Worm (Caenorhabditis elegans) whole organism, young adult: ENCODE measurements around the gene F41C3.11.

ENCODE experiments used
- B0035.1 ChIP-seq: sonication (generic microtip); optimal IDR thresholded peaks from 2 replicates; lab custom pipeline; 2016; ENCODE audit warnings: missing genetic modification characterization, mild to moderate bottlenecking, missing compliant biosample characterization, missing genotype, missing genetic modification reagents
- B0261.1 ChIP-seq: sonication (generic microtip); optimal IDR thresholded peaks from 2 replicates; lab custom pipeline; 2016; ENCODE audit warnings: mild to moderate bottlenecking, missing genetic modification characterization, moderate library complexity, missing compliant biosample characterization
- B0336.3 ChIP-seq: fragments of 200-800 bp; sonication (Bioruptor generic); IDR thresholded peaks from 2 replicates; pipeline ENCODE4 v1.3.6; 2022; ENCODE audit warnings: missing genetic modification characterization, missing compliant biosample characterization
- C17E4.6 ChIP-seq: fragments of 200-800 bp; sonication (Bioruptor generic); IDR thresholded peaks from 2 replicates; pipeline ENCODE4 v1.3.6; 2022; ENCODE audit warnings: missing genetic modification reagents, missing genetic modification characterization, missing compliant biosample characterization
- D2030.7 ChIP-seq: fragments of 200-800 bp; sonication (Bioruptor generic); IDR thresholded peaks from 2 replicates; pipeline ENCODE4 v1.3.6; 2022; ENCODE audit warnings: missing genetic modification reagents, missing genetic modification characterization, missing compliant biosample characterization
- F10E7.11 ChIP-seq: sonication (generic microtip); optimal IDR thresholded peaks from 2 replicates; lab custom pipeline; 2017; ENCODE audit warnings: mild to moderate bottlenecking, missing genetic modification characterization, moderate library complexity, missing compliant biosample characterization
- F33H1.4 ChIP-seq: fragments of 200-800 bp; sonication (Bioruptor generic); IDR thresholded peaks from 2 replicates; pipeline ENCODE4 v1.3.6; 2022; ENCODE audit warnings: missing genetic modification reagents, missing genetic modification characterization, missing compliant biosample characterization
- F37B4.10 ChIP-seq: fragments of 200-800 bp; sonication (Bioruptor generic); IDR thresholded peaks from 2 replicates; pipeline ENCODE4 v1.3.6; 2022; ENCODE audit warnings: missing genetic modification characterization, missing compliant biosample characterization
- F55B11.4 ChIP-seq: sonication (generic microtip); optimal IDR thresholded peaks from 2 replicates; lab custom pipeline; 2016; ENCODE audit warnings: missing compliant biosample characterization, missing genetic modification characterization, borderline replicate concordance; ENCODE audit not compliant: insufficient read depth
- Y53F4B.3 ChIP-seq: fragments of 200-800 bp; sonication (Bioruptor generic); IDR thresholded peaks from 2 replicates; pipeline ENCODE4 v1.3.6; 2022; ENCODE audit warnings: missing genetic modification reagents, missing genetic modification characterization, missing compliant biosample characterization
- Y53G8AR.9 ChIP-seq: fragments of 200-800 bp; sonication (Bioruptor generic); conservative IDR thresholded peaks from 2 replicates; pipeline ENCODE4 v1.3.6; 2022; ENCODE audit warnings: missing genetic modification reagents, missing genetic modification characterization, missing compliant biosample characterization
- Y56A3A.18 ChIP-seq: fragments of 200-800 bp; sonication (Bioruptor generic); IDR thresholded peaks from 2 replicates; pipeline ENCODE4 v1.3.6; 2022; ENCODE audit warnings: missing genetic modification reagents, missing genetic modification characterization, missing compliant biosample characterization
- ama-1 ChIP-seq, 3 experiments: fragments of 150-350 bp in 1 of 3; sonication (generic microtip) in 2 of 3; optimal IDR thresholded peaks; 2 replicates each; lab custom pipeline; 2014 to 2018; ENCODE audit warnings: missing biosample characterization in 2 of 3, missing genetic modification characterization in 2 of 3, missing genetic modification reagents in 2 of 3
- attf-3 ChIP-seq: fragments of 200-800 bp; sonication (Bioruptor generic); conservative IDR thresholded peaks from 2 replicates; pipeline ENCODE4 v1.3.6; 2022; ENCODE audit warnings: missing genetic modification reagents, missing genetic modification characterization, missing compliant biosample characterization
- cebp-1 ChIP-seq, 2 experiments: fragments of 200-800 bp in 1 of 2; sonication (Bioruptor generic) in 1 of 2; sonication (generic microtip) in 1 of 2; IDR thresholded peaks in 1 of 2; optimal IDR thresholded peaks in 1 of 2; 2 replicates each; pipeline versions ENCODE4 v1.3.6 to Lab custom; 2017 to 2022; ENCODE audit warnings: missing compliant biosample characterization in 2 of 2, missing genetic modification characterization in 2 of 2, mild to moderate bottlenecking in 1 of 2, missing genetic modification reagents in 1 of 2, moderate library complexity in 1 of 2
- egl-44 ChIP-seq: fragments of 200-800 bp; sonication (Bioruptor generic); IDR thresholded peaks from 2 replicates; pipeline ENCODE4 v1.3.6; 2022; ENCODE audit warnings: missing genetic modification reagents, missing genetic modification characterization, missing compliant biosample characterization
- ekl-4 ChIP-seq: fragments of 200-800 bp; sonication (Bioruptor generic); IDR thresholded peaks from 2 replicates; pipeline ENCODE4 v1.3.6; 2022; ENCODE audit warnings: missing genetic modification reagents, missing genetic modification characterization, missing compliant biosample characterization
- fkh-3 ChIP-seq: sonication (generic microtip); optimal IDR thresholded peaks from 2 replicates; lab custom pipeline; 2016; ENCODE audit warnings: mild to moderate bottlenecking, missing genetic modification characterization, missing compliant biosample characterization
- let-526 ChIP-seq: fragments of 200-800 bp; sonication (Bioruptor generic); IDR thresholded peaks from 2 replicates; pipeline ENCODE4 v1.3.6; 2022; ENCODE audit warnings: missing genetic modification reagents, missing genetic modification characterization, missing compliant biosample characterization
- let-607 ChIP-seq, 2 experiments: fragments of 200-800 bp in 1 of 2; sonication (Bioruptor generic) in 1 of 2; sonication (generic microtip) in 1 of 2; optimal IDR thresholded peaks; 2 replicates each; lab custom pipeline; 2016 to 2018; ENCODE audit warnings: mild to moderate bottlenecking in 2 of 2, missing compliant biosample characterization in 2 of 2, missing genetic modification characterization in 2 of 2, moderate library complexity in 2 of 2, missing genotype in 1 of 2
- lin-26 ChIP-seq: fragments of 200-800 bp; sonication (Bioruptor generic); IDR thresholded peaks from 2 replicates; pipeline ENCODE4 v1.3.6; 2022; ENCODE audit warnings: missing genetic modification reagents, missing genetic modification characterization, missing compliant biosample characterization
- lin-40 ChIP-seq: sonication (generic microtip); optimal IDR thresholded peaks from 2 replicates; lab custom pipeline; 2016; ENCODE audit warnings: missing genetic modification characterization, mild to moderate bottlenecking, missing compliant biosample characterization, missing genotype, missing genetic modification reagents
- lin-54 ChIP-seq: fragments of 200-800 bp; sonication (Bioruptor generic); optimal IDR thresholded peaks from 2 replicates; lab custom pipeline; 2018; ENCODE audit warnings: mild to moderate bottlenecking, missing genetic modification characterization, missing compliant biosample characterization
- mel-28 ChIP-seq: sonication (generic microtip); optimal IDR thresholded peaks from 2 replicates; lab custom pipeline; 2016; ENCODE audit warnings: borderline replicate concordance, mild to moderate bottlenecking, missing genetic modification characterization, missing compliant biosample characterization
- nfya-1 ChIP-seq: sonication (generic microtip); optimal IDR thresholded peaks from 2 replicates; lab custom pipeline; 2017; ENCODE audit warnings: antibody characterized with exemption, missing compliant biosample characterization, missing genetic modification characterization, borderline replicate concordance; ENCODE audit not compliant: insufficient read depth
- nfya-2 ChIP-seq: fragments of 200-800 bp; sonication (Bioruptor generic); IDR thresholded peaks from 2 replicates; pipeline ENCODE4 v1.3.6; 2022; ENCODE audit warnings: missing genetic modification reagents, missing genetic modification characterization, missing compliant biosample characterization
- nhr-120 ChIP-seq: fragments of 200-800 bp; sonication (Bioruptor generic); IDR thresholded peaks from 2 replicates; pipeline ENCODE4 v1.3.6; 2022; ENCODE audit warnings: missing genetic modification characterization, missing compliant biosample characterization
- pbrm-1 ChIP-seq: fragments of 200-800 bp; sonication (Bioruptor generic); IDR thresholded peaks from 2 replicates; pipeline ENCODE4 v1.3.6; 2022; ENCODE audit warnings: missing genetic modification reagents, missing genetic modification characterization, missing compliant biosample characterization
- rcor-1 ChIP-seq: fragments of 200-800 bp; sonication (Bioruptor generic); IDR thresholded peaks from 2 replicates; pipeline ENCODE4 v1.3.6; 2022; ENCODE audit warnings: missing genetic modification reagents, missing genetic modification characterization, missing compliant biosample characterization
- snpc-1.1 ChIP-seq: sonication (generic microtip); optimal IDR thresholded peaks from 2 replicates; lab custom pipeline; 2017; ENCODE audit warnings: missing genetic modification characterization, mild to moderate bottlenecking, missing compliant biosample characterization, antibody characterized with exemption, moderate library complexity, missing genotype, missing genetic modification reagents; ENCODE audit not compliant: insufficient read depth
- somi-1 ChIP-seq: fragments of 200-800 bp; sonication (Bioruptor generic); optimal IDR thresholded peaks from 2 replicates; lab custom pipeline; 2018; ENCODE audit warnings: mild to moderate bottlenecking, missing genetic modification characterization, missing compliant biosample characterization
- tbp1 ChIP-seq: fragments of 200-800 bp; sonication (Bioruptor generic); optimal IDR thresholded peaks from 2 replicates; lab custom pipeline; 2018; ENCODE audit warnings: mild to moderate bottlenecking, missing genetic modification characterization, missing compliant biosample characterization
- zfh-2 ChIP-seq: fragments of 200-800 bp; sonication (Bioruptor generic); conservative IDR thresholded peaks from 2 replicates; pipeline ENCODE4 v1.3.6; 2022; ENCODE audit warnings: missing genetic modification reagents, missing genetic modification characterization, missing compliant biosample characterization
- ztf-22 ChIP-seq: fragments of 200-800 bp; sonication (Bioruptor generic); optimal IDR thresholded peaks from 2 replicates; lab custom pipeline; 2018; ENCODE audit warnings: mild to moderate bottlenecking, missing genetic modification characterization, moderate library complexity, missing compliant biosample characterization
- ztf-26 ChIP-seq: sonication (generic microtip); optimal IDR thresholded peaks from 2 replicates; lab custom pipeline; 2017; ENCODE audit warnings: missing genetic modification characterization, missing compliant biosample characterization
- ztf-28 ChIP-seq: fragments of 200-800 bp; sonication (Bioruptor generic); IDR thresholded peaks from 2 replicates; pipeline ENCODE4 v1.3.6; 2022; ENCODE audit warnings: missing genetic modification reagents, missing genetic modification characterization, missing compliant biosample characterization
- ztf-3 ChIP-seq: fragments of 200-800 bp; sonication (Bioruptor generic); optimal IDR thresholded peaks from 2 replicates; lab custom pipeline; 2018; ENCODE audit warnings: mild to moderate bottlenecking, missing genetic modification characterization, missing compliant biosample characterization

Gene F41C3.11

ce11 chrII:4747697-4748096 is 13.9 kb upstream of the F41C3.11 start:
- TF ChIP-seq mel-28 (tag; lab: Kevin White, UChicago) (no peak), let-526 (GFP tag; lab: Robert Waterston, UW) (no peak), lin-26 (GFP tag; lab: Robert Waterston, UW) (no peak), snpc-1.1 (tag; lab: Kevin White, UChicago) (no peak), nhr-120 (GFP tag; lab: Robert Waterston, UW) (no peak), pbrm-1 (no peak), B0261.1 (tag; lab: Kevin White, UChicago) (no peak), fkh-3 (tag; lab: Kevin White, UChicago) (no peak), F33H1.4 (GFP tag; lab: Robert Waterston, UW) (no peak), B0035.1 (tag; lab: Kevin White, UChicago) (no peak), zfh-2 (no peak), ekl-4 (GFP tag; lab: Robert Waterston, UW) (no peak), ama-1 (optimal IDR thresholded peaks at IDR 0.05; lab: Kevin White, UChicago) (no peak), ama-1 (GFP tag; optimal IDR thresholded peaks at IDR 0.05; lab: Kevin White, UChicago) (no peak), Y56A3A.18 (GFP tag; lab: Robert Waterston, UW) (no peak), somi-1 (GFP tag; lab: Kevin White, UChicago) (no peak), ztf-3 (GFP tag; lab: Kevin White, UChicago) (no peak), nfya-1 (tag; lab: Kevin White, UChicago) (no peak), ztf-28 (GFP tag; lab: Robert Waterston, UW) (no peak), D2030.7 (GFP tag; lab: Robert Waterston, UW) (no peak), nfya-2 (GFP tag; lab: Robert Waterston, UW) (no peak)

- TF ChIP-seq egl-44 (GFP tag; lab: Robert Waterston, UW) (no peak), D2030.7 (GFP tag; lab: Robert Waterston, UW) (no peak), rcor-1 (no peak), somi-1 (GFP tag; lab: Kevin White, UChicago) (no peak), attf-3 (GFP tag; lab: Robert Waterston, UW) (no peak), F55B11.4 (tag; lab: Kevin White, UChicago) (no peak), C17E4.6 (GFP tag; lab: Robert Waterston, UW) (no peak), let-607 (tag; optimal IDR thresholded peaks at IDR 0.05; lab: Kevin White, UChicago) (no peak), F37B4.10 (no peak), F10E7.11 (tag; lab: Kevin White, UChicago) (no peak), ztf-22 (GFP tag; lab: Kevin White, UChicago) (no peak), Y53F4B.3 (GFP tag; lab: Robert Waterston, UW) (no peak)
Measured at ce11 chrII:4747063-4747462, 13.3 kb upstream of the F41C3.11 start.

ce11 chrII:4745281-4745680 is 11.5 kb upstream of the F41C3.11 start:
- 0 out of 2 replicates have a peak, but pooled peaks have one; percentile 45 for TF ChIP-seq Y53G8AR.9
- TF ChIP-seq lin-54 (GFP tag; lab: Kevin White, UChicago), result peak; percentile 13
- peak; percentile 43 for TF ChIP-seq lin-40 (tag; lab: Kevin White, UChicago)
- peak; percentile 28 for TF ChIP-seq tbp1 (GFP tag; lab: Kevin White, UChicago)
- TF ChIP-seq B0336.3 (GFP tag; lab: Robert Waterston, UW), result no peak
- no peak for TF ChIP-seq ztf-3 (GFP tag; lab: Kevin White, UChicago)
- no peak for TF ChIP-seq cebp-1 (GFP tag; IDR thresholded peaks at IDR 0.05; lab: Robert Waterston, UW)
- TF ChIP-seq cebp-1 (tag; optimal IDR thresholded peaks at IDR 0.05; lab: Kevin White, UChicago), result peak; percentile 31
- peak; percentile 76 for TF ChIP-seq ztf-26
